Worm (Caenorhabditis elegans) whole organism, L2 larva: Measurements from ENCODE around the gene acs-22.

Experiments used
- ceh-16 ChIP-seq: fragments of 150-350 bp; optimal IDR thresholded peaks from 2 replicates; lab custom pipeline; 2014; ENCODE audit warnings: missing biosample characterization, missing genetic modification characterization
- fos-1 ChIP-seq: fragments of 150-350 bp; optimal IDR thresholded peaks from 2 replicates; lab custom pipeline; 2014; ENCODE audit warnings: missing biosample characterization, missing genetic modification characterization
- lin-39 ChIP-seq: fragments of 150-350 bp; optimal IDR thresholded peaks from 2 replicates; lab custom pipeline; 2014; ENCODE audit warnings: missing biosample characterization, missing genetic modification reagents, missing genetic modification characterization
- nhr-23 ChIP-seq: fragments of 150-350 bp; optimal IDR thresholded peaks from 2 replicates; lab custom pipeline; 2014; ENCODE audit warnings: missing biosample characterization, missing genetic modification reagents, missing genetic modification characterization
- unc-62 ChIP-seq: fragments of 150-350 bp; optimal IDR thresholded peaks from 2 replicates; lab custom pipeline; 2014; ENCODE audit warnings: missing biosample characterization, missing genetic modification reagents, missing genetic modification characterization

DNA sequence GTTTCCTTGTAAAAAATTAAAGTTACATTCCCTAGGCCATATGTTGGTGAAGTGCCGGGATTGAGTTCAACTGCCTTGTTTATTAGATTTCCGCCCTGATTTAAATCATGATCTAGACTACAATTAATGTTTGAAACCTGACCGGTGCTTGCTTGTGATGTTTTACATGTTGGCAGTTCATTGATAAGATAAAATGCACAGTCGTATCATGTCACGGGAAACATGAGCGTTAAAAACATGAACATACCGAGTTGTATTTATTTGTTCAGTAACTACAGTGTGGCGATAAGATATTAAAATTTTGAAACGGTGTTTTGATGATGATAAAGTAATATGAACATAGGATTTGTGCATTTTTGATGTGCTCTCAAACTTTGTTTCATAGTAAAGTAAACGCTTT lies 1.4 kb downstream of the acs-22 start:
- TF ChIP-seq ceh-16 (no peak), fos-1 (tag; lab: Kevin White, UChicago) (peak; percentile 90), unc-62 (GFP tag; lab: Kevin White, UChicago) (no peak), lin-39 (tag; lab: Kevin White, UChicago) (no peak), nhr-23 (no peak)
